Worm (Caenorhabditis elegans) whole organism, midembryonic: Measurements from ENCODE around the gene F23H11.7.

Experiments used
- cog-1 ChIP-seq: sonication (generic microtip); optimal IDR thresholded peaks from 2 replicates; lab custom pipeline; 2016; ENCODE audit warnings: missing genetic modification characterization, missing compliant biosample characterization
- flt-1 ChIP-seq: fragments of 200-800 bp; sonication (Bioruptor generic); IDR thresholded peaks from 2 replicates; pipeline ENCODE4 v1.3.6; 2022; ENCODE audit warnings: missing genetic modification characterization, missing compliant biosample characterization
- klf-2 ChIP-seq: fragments of 200-800 bp; sonication (Bioruptor generic); conservative IDR thresholded peaks from 2 replicates; pipeline ENCODE4 v1.3.6; 2022; ENCODE audit warnings: missing genetic modification reagents, missing genetic modification characterization, missing compliant biosample characterization
- med-1 ChIP-seq: sonication (generic microtip); optimal IDR thresholded peaks from 2 replicates; lab custom pipeline; 2017; ENCODE audit warnings: missing genetic modification characterization, mild to moderate bottlenecking, missing compliant biosample characterization, antibody characterized with exemption, missing genetic modification reagents; ENCODE audit not compliant: insufficient read depth
- ref-1 ChIP-seq: fragments of 200-800 bp; sonication (Bioruptor generic); conservative IDR thresholded peaks from 2 replicates; pipeline ENCODE4 v1.3.6; 2022; ENCODE audit warnings: missing genetic modification reagents, missing genetic modification characterization, missing compliant biosample characterization
- tab-1 ChIP-seq: fragments of 200-800 bp; sonication (Bioruptor generic); IDR thresholded peaks from 2 replicates; pipeline ENCODE4 v1.3.6; 2022; ENCODE audit warnings: missing genetic modification characterization, missing compliant biosample characterization
- ztf-23 ChIP-seq: fragments of 200-800 bp; sonication (Bioruptor generic); IDR thresholded peaks from 2 replicates; pipeline ENCODE4 v1.3.6; 2022; ENCODE audit warnings: missing genetic modification reagents, missing genetic modification characterization, missing compliant biosample characterization
- ztf-29 ChIP-seq: fragments of 200-800 bp; sonication (Bioruptor generic); IDR thresholded peaks from 2 replicates; pipeline ENCODE4 v1.3.6; 2022; ENCODE audit warnings: missing genetic modification reagents, missing genetic modification characterization, missing compliant biosample characterization

DNA sequence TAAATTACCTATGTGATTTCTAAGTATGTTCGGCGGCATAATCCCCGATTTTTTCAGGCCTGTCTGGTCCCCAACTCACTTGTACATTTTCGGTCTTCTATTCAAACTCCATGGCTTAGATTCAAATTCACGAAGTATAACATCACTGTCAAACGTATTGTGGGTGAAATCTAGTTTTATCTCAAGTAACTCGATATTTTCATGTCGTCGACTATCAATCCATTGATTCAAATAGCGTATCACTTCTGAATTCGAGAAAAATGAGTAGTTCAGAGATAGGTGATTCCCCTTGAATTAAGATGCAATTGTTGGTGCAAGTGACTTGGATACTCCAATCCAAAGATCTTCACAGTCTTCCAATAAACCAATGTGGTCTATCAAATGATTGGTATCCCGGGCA, 45.4 kb upstream of the F23H11.7 start:
- TF ChIP-seq tab-1 (GFP tag; lab: Robert Waterston, UW) (no peak), ztf-29 (no peak), klf-2 (GFP tag; lab: Robert Waterston, UW) (no peak), ref-1 (no peak), cog-1 (no peak), ztf-23 (GFP tag; lab: Robert Waterston, UW) (no peak), flt-1 (GFP tag; lab: Robert Waterston, UW) (no peak), med-1 (GFP tag; lab: Kevin White, UChicago) (no peak)
